Worm (Caenorhabditis elegans) whole organism, mixed stage, embryonic: ENCODE results near the gene zmp-3.

ENCODE experiments used
- hlh-1 ChIP-seq: fragments of 150-350 bp; optimal IDR thresholded peaks from 2 replicates; lab custom pipeline; 2014; ENCODE audit warnings: missing biosample characterization, missing genetic modification reagents, missing genetic modification characterization
- pha-4 ChIP-seq: fragments of 150-350 bp; optimal IDR thresholded peaks from 2 replicates; lab custom pipeline; 2018; ENCODE audit warnings: missing biosample characterization, missing genetic modification reagents, missing genetic modification characterization
- snpc-4 ChIP-seq: fragments of 150-350 bp; optimal IDR thresholded peaks from 2 replicates; lab custom pipeline; 2014; ENCODE audit warnings: missing biosample characterization, missing genetic modification characterization
- unc-62 ChIP-seq: fragments of 150-350 bp; optimal IDR thresholded peaks from 2 replicates; lab custom pipeline; 2014; ENCODE audit warnings: missing biosample characterization, missing genetic modification reagents, missing genetic modification characterization

DNA sequence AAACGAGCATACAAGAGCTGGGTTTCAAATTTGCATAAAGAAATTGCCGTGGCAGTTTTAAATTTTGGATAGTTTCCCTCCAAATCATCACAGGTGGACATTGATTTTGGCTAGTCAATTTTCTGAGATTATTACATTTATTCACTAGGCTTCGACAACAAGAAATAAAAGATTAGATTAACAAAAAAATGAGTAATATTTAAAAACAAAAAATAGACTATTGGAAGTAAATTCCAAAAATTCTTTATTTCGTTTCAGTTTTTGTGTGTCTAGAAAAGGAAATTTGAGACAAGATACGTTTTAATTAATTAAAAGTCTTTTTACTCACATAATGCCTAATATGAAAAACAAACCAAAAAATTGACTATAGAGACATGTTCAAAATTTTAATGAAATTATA, 48.8 kb upstream of the zmp-3 start, which contains the start of gene srw-142:
- TF ChIP-seq unc-62 (GFP tag; lab: Kevin White, UChicago) (no peak), pha-4 (no peak), snpc-4 (no peak), hlh-1 (no peak)
